Fruit fly (Drosophila melanogaster) whole organism, pupa: ENCODE measurements around the gene HSPBAP1.

ENCODE experiments used
- CG10348 ChIP-seq: fragments of 200-800 bp; sonication (Bioruptor generic); IDR thresholded peaks from 2 replicates; pipeline ENCODE4 v1.3.6; 2022; ENCODE audit warnings: missing biosample characterization, missing genetic modification characterization
- CG12605 ChIP-seq: fragments of 200-800 bp; sonication (Bioruptor generic); IDR thresholded peaks from 2 replicates; pipeline ENCODE4 v1.3.6; 2022; ENCODE audit warnings: missing biosample characterization, missing genetic modification characterization
- CG13204 ChIP-seq: fragments of 200-800 bp; sonication (Bioruptor generic); optimal IDR thresholded peaks from 2 replicates; lab custom pipeline; 2018; ENCODE audit warnings: missing biosample characterization, mild to moderate bottlenecking, missing genetic modification characterization, moderate library complexity
- CG14655 ChIP-seq: fragments of 200-800 bp; sonication (Bioruptor generic); optimal IDR thresholded peaks from 3 replicates; lab custom pipeline; 2017; ENCODE audit warnings: mild to moderate bottlenecking, missing biosample characterization, missing genetic modification reagents, missing genetic modification characterization
- CG15710 ChIP-seq: fragments of 200-800 bp; sonication (Bioruptor generic); optimal IDR thresholded peaks from 2 replicates; lab custom pipeline; 2018; ENCODE audit warnings: missing biosample characterization, mild to moderate bottlenecking, missing genetic modification characterization, moderate library complexity
- CG17806 ChIP-seq: fragments of 200-800 bp; sonication (Bioruptor generic); optimal IDR thresholded peaks from 2 replicates; lab custom pipeline; 2018; ENCODE audit warnings: missing biosample characterization, mild to moderate bottlenecking, missing genetic modification characterization, moderate library complexity
- CG32121 ChIP-seq: fragments of 200-800 bp; sonication (Bioruptor generic); IDR thresholded peaks from 2 replicates; pipeline ENCODE4 v1.3.6; 2022; ENCODE audit warnings: missing biosample characterization, missing genetic modification characterization
- CG34367 ChIP-seq: fragments of 200-800 bp; sonication (Bioruptor generic); optimal IDR thresholded peaks from 2 replicates; lab custom pipeline; 2018; ENCODE audit warnings: missing biosample characterization, mild to moderate bottlenecking, missing genetic modification characterization
- CG4496 ChIP-seq: fragments of 200-800 bp; sonication (Bioruptor generic); IDR thresholded peaks from 3 replicates; pipeline ENCODE4 v1.3.6; 2022; ENCODE audit warnings: missing biosample characterization, missing genetic modification characterization
- CG8159 ChIP-seq: fragments of 200-800 bp; sonication (Bioruptor generic); optimal IDR thresholded peaks from 3 replicates; lab custom pipeline; 2018; ENCODE audit warnings: missing biosample characterization, mild to moderate bottlenecking, missing genetic modification characterization, moderate library complexity
- CG8301 ChIP-seq: fragments of 200-800 bp; sonication (Bioruptor generic); optimal IDR thresholded peaks from 2 replicates; lab custom pipeline; 2018; ENCODE audit warnings: missing biosample characterization, mild to moderate bottlenecking, missing genetic modification characterization
- CG9948 ChIP-seq: fragments of 200-800 bp; sonication (Bioruptor generic); optimal IDR thresholded peaks from 2 replicates; lab custom pipeline; 2018; ENCODE audit warnings: missing biosample characterization, mild to moderate bottlenecking, missing genetic modification characterization, moderate library complexity
- D1 ChIP-seq: fragments of 200-800 bp; sonication (Bioruptor generic); optimal IDR thresholded peaks from 2 replicates; lab custom pipeline; 2018; ENCODE audit warnings: missing biosample characterization, mild to moderate bottlenecking, missing genetic modification characterization, moderate library complexity
- EcR ChIP-seq: fragments of 200-800 bp; sonication (Bioruptor generic); optimal IDR thresholded peaks from 3 replicates; lab custom pipeline; 2019; ENCODE audit warnings: missing biosample characterization, missing genetic modification characterization, mild to moderate bottlenecking, moderate library complexity, missing genetic modification reagents
- Ets98B ChIP-seq: fragments of 200-800 bp; sonication (Bioruptor generic); IDR thresholded peaks from 2 replicates; pipeline ENCODE4 v1.3.6; 2022; ENCODE audit warnings: missing biosample characterization, missing genetic modification characterization
- Pif1A ChIP-seq: fragments of 200-800 bp; sonication (Bioruptor generic); optimal IDR thresholded peaks from 3 replicates; lab custom pipeline; 2016; ENCODE audit warnings: missing biosample characterization, missing genetic modification characterization
- Pif1B ChIP-seq: fragments of 200-800 bp; sonication (Bioruptor generic); optimal IDR thresholded peaks from 3 replicates; lab custom pipeline; 2016; ENCODE audit warnings: missing biosample characterization, missing genetic modification characterization
- Snoo ChIP-seq: fragments of 200-800 bp; sonication (Bioruptor generic); optimal IDR thresholded peaks from 3 replicates; lab custom pipeline; 2017; ENCODE audit warnings: missing biosample characterization, mild to moderate bottlenecking, missing genetic modification characterization, inconsistent platforms
- fd96Ca ChIP-seq: fragments of 200-800 bp; sonication (Bioruptor generic); IDR thresholded peaks from 3 replicates; pipeline ENCODE4 v1.3.6; 2022; ENCODE audit warnings: missing biosample characterization, missing genetic modification characterization
- gl ChIP-seq: fragments of 200-800 bp; sonication (Bioruptor generic); optimal IDR thresholded peaks from 2 replicates; lab custom pipeline; 2018; ENCODE audit warnings: missing biosample characterization, mild to moderate bottlenecking, missing genetic modification characterization

HSPBAP1 gene

dm6 chr3R:27692645-27693307, 2.3 kb upstream of the HSPBAP1 start:
- TF ChIP-seq CG8159 (tag; lab: Kevin White, UChicago) (no peak), CG13204 (GFP tag; lab: Kevin White, UChicago) (peak; percentile 52), CG14655 (no peak), gl (no peak), Pif1A (GFP tag; lab: Kevin White, UChicago) (no peak), CG9948 (tag; lab: Kevin White, UChicago) (no peak), EcR (GFP tag; lab: Kevin White, UChicago) (peak; percentile 85)

- TF ChIP-seq fd96Ca (no peak), CG10348 (GFP tag; lab: Robert Waterston, UW) (no peak), CG8301 (tag; lab: Kevin White, UChicago) (no peak), CG34367 (tag; lab: Kevin White, UChicago) (no peak), Ets98B (GFP tag; lab: Robert Waterston, UW) (no peak), D1 (tag; lab: Kevin White, UChicago) (no peak), CG12605 (GFP tag; lab: Robert Waterston, UW) (no peak), CG17806 (tag; lab: Kevin White, UChicago) (no peak), CG15710 (tag; lab: Kevin White, UChicago) (no peak), CG8159 (tag; lab: Kevin White, UChicago) (no peak), Pif1A (GFP tag; lab: Kevin White, UChicago) (no peak), EcR (GFP tag; lab: Kevin White, UChicago) (no peak), gl (no peak), CG9948 (tag; lab: Kevin White, UChicago) (no peak), CG4496 (GFP tag; lab: Robert Waterston, UW) (no peak), CG14655 (no peak), CG32121 (GFP tag; lab: Robert Waterston, UW) (no peak), CG13204 (GFP tag; lab: Kevin White, UChicago) (no peak), Pif1B (GFP tag; lab: Kevin White, UChicago) (no peak)
- TF ChIP-seq, all 21 proteins: peak for 0
Measured at dm6 chr3R:27694018-27694417, 1.0 kb upstream of the HSPBAP1 start, which contains the start of gene CG43319. Gene CG43319, plus strand, starts transcription at chr3R:27694318.

- TF ChIP-seq CG13204 (GFP tag; lab: Kevin White, UChicago) (no peak), CG8301 (tag; lab: Kevin White, UChicago) (no peak), fd96Ca (no peak), CG12605 (GFP tag; lab: Robert Waterston, UW) (no peak), CG32121 (GFP tag; lab: Robert Waterston, UW) (no peak), CG10348 (GFP tag; lab: Robert Waterston, UW) (no peak), gl (no peak), CG34367 (tag; lab: Kevin White, UChicago) (no peak), CG17806 (tag; lab: Kevin White, UChicago) (no peak), Pif1A (GFP tag; lab: Kevin White, UChicago) (no peak)
Measured at dm6 chr3R:27694583-27694982, 452 bp upstream of the HSPBAP1 start, which contains the start of gene Acp98AB. Gene Acp98AB, plus strand, starts transcription at chr3R:27694883.

- no peak for TF ChIP-seq fd96Ca
- TF ChIP-seq CG4496 (GFP tag; lab: Robert Waterston, UW), result 0 out of 3 replicates have a peak, but pooled peaks have one; percentile 23
Measured at dm6 chr3R:27699540-27700228, 4.6 kb downstream of the HSPBAP1 start, which contains the start of gene ALiX. Gene ALiX, minus strand, starts transcription at chr3R:27700110.

dm6 chr3R:27700229-27700573, 5.2 kb downstream of the HSPBAP1 start, which contains the start of gene btz:
Gene btz, plus strand, starts transcription at chr3R:27700361.
- TF ChIP-seq CG17806 (tag; lab: Kevin White, UChicago) (no peak), CG9948 (tag; lab: Kevin White, UChicago) (no peak), CG34367 (tag; lab: Kevin White, UChicago) (no peak), Snoo (tag; lab: Kevin White, UChicago) (no peak), CG4496 (GFP tag; lab: Robert Waterston, UW) (no peak), CG13204 (GFP tag; lab: Kevin White, UChicago) (no peak), CG8159 (tag; lab: Kevin White, UChicago) (no peak)
- TF ChIP-seq, all 21 proteins: peak for 0

- peak; percentile 38; the same call in 1 of the 3 replicates for TF ChIP-seq fd96Ca
- no peak for TF ChIP-seq CG32121 (GFP tag; lab: Robert Waterston, UW)
- TF ChIP-seq CG8301 (tag; lab: Kevin White, UChicago), result peak; percentile 27
- TF ChIP-seq gl, result peak; percentile 19
- 0 out of 2 replicates have a peak, but pooled peaks have one; percentile 33 for TF ChIP-seq Ets98B (GFP tag; lab: Robert Waterston, UW)
Measured at dm6 chr3R:27706039-27706580, 11.1 kb downstream of the HSPBAP1 start.
